Fruit fly (Drosophila melanogaster) S2 (cell line): ENCODE data around the gene Pez.

Experiments
- CG8478 ChIP-seq: fragments of >200 bp; optimal IDR thresholded peaks from 2 replicates; lab custom pipeline; 2018
- CTCF ChIP-seq, 2 experiments: fragments of >200 bp; optimal IDR thresholded peaks; 2 replicates each; lab custom pipeline; 2018

DNA sequence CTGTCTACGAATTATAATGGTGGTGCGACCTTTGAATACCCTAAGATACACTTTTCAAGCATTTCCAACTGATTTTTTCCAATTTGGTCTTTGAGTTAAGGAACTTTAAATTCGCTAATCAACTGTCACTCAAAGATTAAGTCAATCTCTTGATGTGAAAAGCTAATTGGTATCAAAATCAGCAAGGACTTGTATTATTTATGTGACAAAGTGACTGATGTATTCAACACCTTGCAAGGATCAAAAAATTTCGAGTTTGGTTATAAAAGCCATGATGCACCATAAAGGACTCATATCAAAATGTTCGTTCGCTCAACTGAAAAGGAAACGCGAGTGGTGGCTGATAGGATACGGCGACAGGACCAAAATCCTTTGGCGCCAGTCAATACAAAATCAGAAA lies 16.2 kb upstream of the Pez start, which contains the start of gene ppk14:
- no peak for TF ChIP-seq CTCF (optimal IDR thresholded peaks at IDR 0.05; lab: Kevin White, UChicago)
- TF ChIP-seq CG8478 = no peak
